Fruit fly (Drosophila melanogaster): Measurements from ENCODE around the gene CG9525.

CG9525 gene

dm6 chr2L:8982584-8983302 lies 20.6 kb upstream of the CG9525 start:
- TF ChIP-seq Crg-1 (GFP tag; optimal IDR thresholded peaks at IDR 0.05), result no peak
- TF ChIP-seq CG7045 (GFP tag; optimal IDR thresholded peaks at IDR 0.05), result no peak
- TF ChIP-seq Hr96 (GFP tag; optimal IDR thresholded peaks at IDR 0.05), result no peak
- no peak for TF ChIP-seq Clk (GFP tag; optimal IDR thresholded peaks at IDR 0.05)

dm6 chr2L:8980359-8980758 lies 18.2 kb upstream of the CG9525 start, which contains the start of gene CG18662:
Gene CG18662, plus strand, starts transcription at chr2L:8980659.
- TF ChIP-seq kay (GFP tag; ENCODE audit: borderline replicate concordance) (peak; percentile 69), Clk (GFP tag; optimal IDR thresholded peaks at IDR 0.05) (no peak)

dm6 chr2L:8975328-8975727 lies 13.2 kb upstream of the CG9525 start, which contains the start of gene CG9541:
Gene CG9541, minus strand, starts transcription at chr2L:8975428.
- no peak for TF ChIP-seq pad (GFP tag; optimal IDR thresholded peaks at IDR 0.05)
- TF ChIP-seq cic (GFP tag; optimal IDR thresholded peaks at IDR 0.05), result no peak
- no peak for TF ChIP-seq CG7101 (tag; optimal IDR thresholded peaks at IDR 0.05)
- TF ChIP-seq CG1620 (GFP tag; optimal IDR thresholded peaks at IDR 0.05), result no peak
- no peak for TF ChIP-seq CG14711 (tag; optimal IDR thresholded peaks at IDR 0.05)
- no peak for TF ChIP-seq CG5204 (GFP tag; optimal IDR thresholded peaks at IDR 0.05)
- no peak for TF ChIP-seq Mnt (GFP tag; optimal IDR thresholded peaks at IDR 0.05)
- TF ChIP-seq toe (GFP tag; optimal IDR thresholded peaks at IDR 0.05), result no peak
- TF ChIP-seq cnc (optimal IDR thresholded peaks at IDR 0.05), result no peak
- TF ChIP-seq kay (GFP tag; ENCODE audit: borderline replicate concordance), result no peak
- TF ChIP-seq tj (GFP tag; optimal IDR thresholded peaks at IDR 0.05), result no peak
- TF ChIP-seq CG11617 (GFP tag; optimal IDR thresholded peaks at IDR 0.05), result no peak
- no peak for TF ChIP-seq bab1 (GFP tag; optimal IDR thresholded peaks at IDR 0.05)
- TF ChIP-seq Clk (GFP tag; optimal IDR thresholded peaks at IDR 0.05), result no peak
- TF ChIP-seq ovo (GFP tag; optimal IDR thresholded peaks at IDR 0.05), result no peak
- TF ChIP-seq CG33017 (tag; optimal IDR thresholded peaks at IDR 0.05), result no peak
- TF ChIP-seq Crg-1 (GFP tag; optimal IDR thresholded peaks at IDR 0.05), result no peak

DNA sequence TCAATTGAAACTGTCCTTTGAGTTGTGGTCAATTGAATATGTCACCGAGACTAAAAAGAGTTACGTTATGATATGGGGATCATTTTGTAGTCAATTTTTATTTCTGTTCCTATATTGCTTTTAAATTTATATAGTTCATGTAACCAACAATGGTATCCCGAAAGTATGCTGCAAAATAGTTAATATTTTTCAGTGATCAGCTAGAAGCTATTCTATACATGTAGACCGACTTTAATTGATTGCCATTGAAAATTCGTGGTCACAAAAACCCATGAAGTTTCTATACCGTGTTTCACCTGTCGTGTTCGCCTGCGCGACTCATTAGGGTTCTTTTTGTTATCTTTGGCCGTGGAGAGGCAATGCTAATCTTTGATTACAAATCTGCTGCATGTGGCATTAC lies 12.4 kb upstream of the CG9525 start:
- TF ChIP-seq kay (GFP tag; ENCODE audit: borderline replicate concordance) (no peak), Crg-1 (GFP tag; optimal IDR thresholded peaks at IDR 0.05) (no peak), CG33017 (tag; optimal IDR thresholded peaks at IDR 0.05) (no peak), Hr96 (GFP tag; optimal IDR thresholded peaks at IDR 0.05) (no peak), ovo (GFP tag; optimal IDR thresholded peaks at IDR 0.05) (no peak), Clk (GFP tag; optimal IDR thresholded peaks at IDR 0.05) (no peak), cnc (optimal IDR thresholded peaks at IDR 0.05) (no peak), CG12768 (GFP tag; optimal IDR thresholded peaks at IDR 0.05) (no peak), CG14711 (tag; optimal IDR thresholded peaks at IDR 0.05) (no peak), Mnt (GFP tag; optimal IDR thresholded peaks at IDR 0.05) (no peak), bab1 (GFP tag; optimal IDR thresholded peaks at IDR 0.05) (no peak), CG5204 (GFP tag; optimal IDR thresholded peaks at IDR 0.05) (no peak), cic (GFP tag; optimal IDR thresholded peaks at IDR 0.05) (no peak), CG1620 (GFP tag; optimal IDR thresholded peaks at IDR 0.05) (no peak), toe (GFP tag; optimal IDR thresholded peaks at IDR 0.05) (no peak), CG11617 (GFP tag; optimal IDR thresholded peaks at IDR 0.05) (no peak), pad (GFP tag; optimal IDR thresholded peaks at IDR 0.05) (no peak), tj (GFP tag; optimal IDR thresholded peaks at IDR 0.05) (no peak)

dm6 chr2L:8972905-8973304 lies 10.8 kb upstream of the CG9525 start:
- TF ChIP-seq Mnt (GFP tag; optimal IDR thresholded peaks at IDR 0.05), result no peak
- no peak for TF ChIP-seq Crg-1 (GFP tag; optimal IDR thresholded peaks at IDR 0.05)
- TF ChIP-seq toe (GFP tag; optimal IDR thresholded peaks at IDR 0.05), result no peak
- no peak for TF ChIP-seq CG7101 (tag; optimal IDR thresholded peaks at IDR 0.05)
- no peak for TF ChIP-seq CG14711 (tag; optimal IDR thresholded peaks at IDR 0.05)
- no peak for TF ChIP-seq pad (GFP tag; optimal IDR thresholded peaks at IDR 0.05)
- no peak for TF ChIP-seq CG1620 (GFP tag; optimal IDR thresholded peaks at IDR 0.05)

DNA sequence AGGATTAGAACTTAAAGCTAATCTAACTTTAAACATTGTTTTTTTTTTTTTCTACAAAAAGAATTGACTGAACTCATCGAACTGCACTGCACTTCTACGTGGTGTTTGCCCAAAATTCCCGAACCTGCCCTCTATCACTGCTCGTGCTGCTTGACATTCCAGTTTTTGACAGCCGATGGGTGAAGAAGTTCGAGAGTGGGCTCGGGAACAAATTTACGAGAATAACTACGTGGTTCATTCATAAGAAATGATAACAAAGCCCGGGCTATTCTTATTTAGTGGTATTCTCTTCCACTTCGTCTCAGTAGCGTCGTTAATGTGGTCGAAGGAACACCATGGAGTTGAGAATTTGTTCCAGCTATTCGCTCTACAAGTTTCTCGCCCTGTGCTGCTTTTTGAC lies 5.1 kb upstream of the CG9525 start, which contains the start of gene CG18088:
CG18088 (plus strand) TSS at position 301 of the 400 bp plus-strand sequence.
- TF ChIP-seq CG7101 (tag; optimal IDR thresholded peaks at IDR 0.05), result no peak
- TF ChIP-seq toe (GFP tag; optimal IDR thresholded peaks at IDR 0.05), result no peak
- TF ChIP-seq Mnt (GFP tag; optimal IDR thresholded peaks at IDR 0.05), result no peak
- no peak for TF ChIP-seq CG11617 (GFP tag; optimal IDR thresholded peaks at IDR 0.05)
- no peak for TF ChIP-seq CG33017 (tag; optimal IDR thresholded peaks at IDR 0.05)

- TF ChIP-seq CG5204 (GFP tag; optimal IDR thresholded peaks at IDR 0.05) (no peak), kay (GFP tag; ENCODE audit: borderline replicate concordance) (peak; percentile 37)
These were observed 2.5 kb upstream of the CG9525 start, which contains the start of gene CG32984 for dm6 chr2L:8964657-8965056. Gene CG32984, plus strand, starts transcription at chr2L:8964957.
